Worm (Caenorhabditis elegans): ENCODE measurements around the gene Y47D7A.3.

Y47D7A.3 gene

DNA sequence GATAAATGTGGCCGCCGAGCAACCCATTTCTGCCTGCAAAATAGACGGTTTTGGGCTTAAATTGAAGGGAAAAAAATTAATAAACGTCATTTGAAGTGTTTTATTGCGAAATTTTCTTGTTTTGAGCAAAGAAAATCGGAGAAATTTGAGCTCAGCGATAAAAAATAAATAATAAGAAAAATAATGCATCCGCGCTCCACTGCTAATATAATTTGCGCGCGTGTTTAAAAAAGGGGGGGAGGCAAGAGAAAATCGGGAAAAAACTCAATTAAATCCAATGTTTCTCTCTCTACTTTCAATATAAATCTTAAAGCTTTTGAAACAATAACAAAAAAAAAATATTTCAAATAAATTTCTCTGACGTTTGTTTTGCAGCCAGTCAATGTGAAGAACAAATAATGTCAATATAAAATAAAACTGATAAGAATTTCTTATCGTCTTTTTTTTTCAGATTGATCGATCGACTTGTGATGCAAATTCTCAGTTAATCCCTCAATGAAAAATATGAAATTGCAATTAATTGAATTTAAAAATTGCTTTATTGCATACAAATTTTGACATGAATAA is 39.9 kb downstream of the Y47D7A.3 start, which contains the start of gene rft-2 (continued):
- TF ChIP-seq mes-2 (tag; optimal IDR thresholded peaks at IDR 0.05; ENCODE audit: poor library complexity, severe bottlenecking) = no peak
- peak; percentile 32 for TF ChIP-seq nhr-28 (tag; optimal IDR thresholded peaks at IDR 0.05)
- no peak for TF ChIP-seq daf-19 (GFP tag; conservative IDR thresholded peaks at IDR 0.05)
- TF ChIP-seq pqm-1 (tag; optimal IDR thresholded peaks at IDR 0.05) = no peak
- no peak for TF ChIP-seq nhr-25 (tag; optimal IDR thresholded peaks at IDR 0.05; ENCODE audit: borderline replicate concordance, insufficient read depth)
- no peak for TF ChIP-seq dmd-9 (GFP tag; IDR thresholded peaks at IDR 0.05)
- TF ChIP-seq dve-1 (tag; optimal IDR thresholded peaks at IDR 0.05; ENCODE audit: insufficient read depth) = no peak
- TF ChIP-seq ceh-44 (GFP tag; IDR thresholded peaks at IDR 0.05) = no peak
- TF ChIP-seq nhr-11 (tag; optimal IDR thresholded peaks at IDR 0.05) = no peak
- peak; percentile 6 for TF ChIP-seq hlh-30 (tag; optimal IDR thresholded peaks at IDR 0.05; ENCODE audit: insufficient read depth)
- no peak for TF ChIP-seq cey-2 (tag; optimal IDR thresholded peaks at IDR 0.05; ENCODE audit: borderline replicate concordance, insufficient read depth)
- no peak for TF ChIP-seq ceh-82 (tag; optimal IDR thresholded peaks at IDR 0.05)
- no peak for TF ChIP-seq nhr-76 (tag; optimal IDR thresholded peaks at IDR 0.05)
- TF ChIP-seq egl-27 (tag; optimal IDR thresholded peaks at IDR 0.05) = no peak
- no peak for TF ChIP-seq madf-5 (GFP tag; IDR thresholded peaks at IDR 0.05)
- TF ChIP-seq arid-1 (GFP tag; conservative IDR thresholded peaks at IDR 0.05) = no peak
- no peak for TF ChIP-seq lin-39 (tag; optimal IDR thresholded peaks at IDR 0.05)
- TF ChIP-seq php-3 (GFP tag; IDR thresholded peaks at IDR 0.05) = no peak
- TF ChIP-seq mdl-1 (tag; optimal IDR thresholded peaks at IDR 0.05) = peak in 1 of 2 experiments; percentile 7
- no peak for TF ChIP-seq F49E8.2 (tag; optimal IDR thresholded peaks at IDR 0.05; ENCODE audit: borderline replicate concordance)
- peak; percentile 35 for TF ChIP-seq hlh-11 (tag; optimal IDR thresholded peaks at IDR 0.05)
- no peak for TF ChIP-seq ceh-20 (GFP tag; IDR thresholded peaks at IDR 0.05)
- TF ChIP-seq nhr-111 (GFP tag; optimal IDR thresholded peaks at IDR 0.05) = no peak
- no peak for TF ChIP-seq Y75B8A.6 (GFP tag; IDR thresholded peaks at IDR 0.05)
- no peak for TF ChIP-seq mdt-29 (GFP tag; IDR thresholded peaks at IDR 0.05)
- TF ChIP-seq lir-3 (tag; optimal IDR thresholded peaks at IDR 0.05) = no peak
- TF ChIP-seq ama-1 (optimal IDR thresholded peaks at IDR 0.05) = no peak
- no peak for TF ChIP-seq nhr-6 (tag; optimal IDR thresholded peaks at IDR 0.05)
- peak in 1 of 2 experiments; percentile 72 for TF ChIP-seq lsy-2 (tag; optimal IDR thresholded peaks at IDR 0.05)
- no peak for TF ChIP-seq jun-1 (tag; optimal IDR thresholded peaks at IDR 0.05)
- no peak for TF ChIP-seq ZK337.2 (GFP tag; IDR thresholded peaks at IDR 0.05)
- TF ChIP-seq mxl-3 (GFP tag; optimal IDR thresholded peaks at IDR 0.05) = no peak
- TF ChIP-seq ceh-32 (tag; optimal IDR thresholded peaks at IDR 0.05; ENCODE audit: poor library complexity) = no peak
- no peak for TF ChIP-seq nhr-48 (tag; optimal IDR thresholded peaks at IDR 0.05)
- TF ChIP-seq duxl-1 (tag; optimal IDR thresholded peaks at IDR 0.05; ENCODE audit: poor library complexity) = no peak
- no peak for TF ChIP-seq lin-13 (GFP tag; optimal IDR thresholded peaks at IDR 0.05)
- no peak for TF ChIP-seq Y5F2A.4 (GFP tag; optimal IDR thresholded peaks at IDR 0.05)
- TF ChIP-seq gei-8 (GFP tag; optimal IDR thresholded peaks at IDR 0.05) = no peak
- TF ChIP-seq dpl-1 (GFP tag; optimal IDR thresholded peaks at IDR 0.05) = peak; percentile 91
- TF ChIP-seq tra-1 (GFP tag; IDR thresholded peaks at IDR 0.05) = no peak

- TF ChIP-seq spr-3 (GFP tag; optimal IDR thresholded peaks at IDR 0.05) (no peak), nhr-11 (tag; optimal IDR thresholded peaks at IDR 0.05) (no peak)
Observed at ce11 chrV:4454634-4455033, 43.9 kb downstream of the Y47D7A.3 start, which contains the start of gene gnrr-5. Gene gnrr-5 (minus strand): TSS chrV:4454734.

Measured in whole organism, L4 larva.